Fruit fly (Drosophila melanogaster) whole organism, embryonic: ENCODE results near the gene pes.

Experiments
- D19B ChIP-seq: fragments of 200-800 bp; sonication (Bioruptor generic); optimal IDR thresholded peaks from 2 replicates; lab custom pipeline; 2017; ENCODE audit warnings: missing biosample characterization, mild to moderate bottlenecking, missing genetic modification characterization
- chinmo ChIP-seq: fragments of 200-800 bp; sonication (Bioruptor generic); IDR thresholded peaks from 4 replicates; pipeline ENCODE4 v1.3.6; 2022; ENCODE audit warnings: missing biosample characterization, missing genetic modification characterization; ENCODE audit not compliant: partially characterized antibody

DNA sequence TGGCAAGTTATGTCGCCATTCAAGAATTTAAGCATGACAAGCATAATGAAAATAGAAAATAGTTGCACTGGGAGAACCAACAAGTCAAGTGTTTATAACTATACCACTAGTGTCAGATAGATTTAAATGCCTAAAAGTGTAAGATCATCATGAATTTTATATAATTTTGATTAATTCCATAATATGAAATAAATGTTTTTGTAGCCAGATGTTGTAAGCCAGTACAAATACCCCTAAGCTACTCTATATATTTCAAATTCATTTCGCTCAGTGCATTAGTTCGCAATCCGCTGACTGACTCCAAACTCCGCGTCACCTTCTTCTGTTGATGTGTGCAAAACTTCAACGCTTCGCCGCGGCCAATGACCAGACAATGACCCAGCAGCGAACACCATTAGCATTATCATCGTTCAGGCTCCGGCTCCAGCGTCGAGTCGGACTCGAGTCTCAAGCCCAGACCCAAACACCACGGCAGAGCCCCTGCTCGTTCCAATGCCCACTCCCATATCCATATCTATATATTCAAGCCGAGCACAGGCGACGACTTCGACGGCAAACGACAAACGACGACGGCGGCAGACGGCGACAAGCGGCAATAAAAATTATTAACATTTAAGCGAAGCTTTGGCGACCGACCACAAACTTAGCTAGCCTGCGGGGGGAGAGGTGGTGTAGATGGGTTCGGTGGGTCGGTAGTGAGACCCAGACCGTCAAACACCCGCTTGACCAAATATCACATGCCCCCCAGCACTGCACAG, 37.5 kb downstream of the pes start:
- TF ChIP-seq D19B (GFP tag; lab: Kevin White, UChicago) (no peak), chinmo (GFP tag; lab: Robert Waterston, UW) (peak; percentile 96)
